Fruit fly (Drosophila melanogaster) whole organism, embryonic: ENCODE measurements around the gene eIF4E6.

Experiments used
- Antp ChIP-seq: fragments of 200-800 bp; sonication (Bioruptor generic); optimal IDR thresholded peaks from 3 replicates; lab custom pipeline; 2016; ENCODE audit warnings: missing biosample characterization, missing genetic modification characterization
- Blimp-1 ChIP-seq: fragments of 200-800 bp; sonication (Bioruptor generic); optimal IDR thresholded peaks from 3 replicates; lab custom pipeline; 2018; ENCODE audit warnings: missing biosample characterization, missing genetic modification characterization, mild to moderate bottlenecking, moderate library complexity, missing genetic modification reagents
- BtbVII ChIP-seq: fragments of 200-800 bp; sonication (Bioruptor generic); optimal IDR thresholded peaks from 3 replicates; lab custom pipeline; 2017; ENCODE audit warnings: missing biosample characterization, mild to moderate bottlenecking, missing genetic modification characterization
- C15 ChIP-seq: fragments of 200-800 bp; sonication (Bioruptor generic); IDR thresholded peaks from 3 replicates; pipeline ENCODE4 v1.3.6; 2022; ENCODE audit warnings: missing biosample characterization, missing genetic modification characterization
- CG11723 ChIP-seq: fragments of 200-800 bp; sonication (Bioruptor generic); optimal IDR thresholded peaks from 2 replicates; lab custom pipeline; 2017; ENCODE audit warnings: missing biosample characterization, mild to moderate bottlenecking, missing genetic modification characterization
- CG12219 ChIP-seq: fragments of 200-800 bp; sonication (Bioruptor generic); optimal IDR thresholded peaks from 3 replicates; lab custom pipeline; 2018; ENCODE audit warnings: missing biosample characterization, mild to moderate bottlenecking, missing genetic modification characterization
- CG13424 ChIP-seq: fragments of 200-800 bp; sonication (Bioruptor generic); optimal IDR thresholded peaks from 2 replicates; lab custom pipeline; 2019; ENCODE audit warnings: missing biosample characterization, mild to moderate bottlenecking, missing genetic modification characterization, moderate library complexity
- CG15073 ChIP-seq: fragments of 200-800 bp; sonication (Bioruptor generic); optimal IDR thresholded peaks from 2 replicates; lab custom pipeline; 2016; ENCODE audit warnings: missing biosample characterization, missing genetic modification characterization
- CG15601 ChIP-seq: fragments of 200-800 bp; sonication (Bioruptor generic); optimal IDR thresholded peaks from 3 replicates; lab custom pipeline; 2019; ENCODE audit warnings: missing biosample characterization, mild to moderate bottlenecking, missing genetic modification characterization, moderate library complexity
- CG1647 ChIP-seq: fragments of 200-800 bp; sonication (Bioruptor generic); optimal IDR thresholded peaks from 3 replicates; lab custom pipeline; 2016; ENCODE audit warnings: missing biosample characterization, missing genetic modification characterization
- CG17568 ChIP-seq: fragments of 200-800 bp; sonication (Bioruptor generic); optimal IDR thresholded peaks from 2 replicates; lab custom pipeline; 2018; ENCODE audit warnings: missing biosample characterization, mild to moderate bottlenecking, missing genetic modification characterization, moderate library complexity
- CG17802 ChIP-seq: fragments of 200-800 bp; sonication (Bioruptor generic); optimal IDR thresholded peaks from 2 replicates; lab custom pipeline; 2018; ENCODE audit warnings: missing biosample characterization, mild to moderate bottlenecking, missing genetic modification characterization, moderate library complexity
- CG2202 ChIP-seq: fragments of 200-800 bp; sonication (Bioruptor generic); optimal IDR thresholded peaks from 2 replicates; lab custom pipeline; 2018; ENCODE audit warnings: missing biosample characterization, mild to moderate bottlenecking, missing genetic modification characterization
- CG2678 ChIP-seq: fragments of 200-800 bp; sonication (Bioruptor generic); optimal IDR thresholded peaks from 3 replicates; lab custom pipeline; 2019; ENCODE audit warnings: missing biosample characterization, mild to moderate bottlenecking, missing genetic modification characterization, moderate library complexity
- CG30020 ChIP-seq: fragments of 200-800 bp; optimal IDR thresholded peaks from 2 replicates; lab custom pipeline; 2019; ENCODE audit warnings: missing biosample characterization, mild to moderate bottlenecking, missing genetic modification characterization, moderate library complexity
- CG31365 ChIP-seq: fragments of 200-800 bp; sonication (Bioruptor generic); optimal IDR thresholded peaks from 2 replicates; lab custom pipeline; 2018; ENCODE audit warnings: missing biosample characterization, mild to moderate bottlenecking, missing genetic modification characterization
- CG8944 ChIP-seq: fragments of 200-800 bp; sonication (Bioruptor generic); optimal IDR thresholded peaks from 3 replicates; lab custom pipeline; 2016; ENCODE audit warnings: missing biosample characterization, missing genetic modification characterization
- CG9609 ChIP-seq: fragments of 200-800 bp; sonication (Bioruptor generic); optimal IDR thresholded peaks from 3 replicates; lab custom pipeline; 2016; ENCODE audit warnings: missing biosample characterization, missing genetic modification characterization
- Dip2 ChIP-seq: fragments of 200-800 bp; sonication (Bioruptor generic); IDR thresholded peaks from 2 replicates; pipeline ENCODE4 v1.3.6; 2022; ENCODE audit warnings: missing biosample characterization, missing genetic modification characterization
- Dref ChIP-seq: fragments of 200-800 bp; sonication (Bioruptor generic); IDR thresholded peaks from 2 replicates; pipeline ENCODE4 v1.3.6; 2022; ENCODE audit warnings: missing biosample characterization, missing genetic modification characterization
- Ets97D ChIP-seq: fragments of 200-800 bp; sonication (Bioruptor generic); optimal IDR thresholded peaks from 3 replicates; lab custom pipeline; 2016; ENCODE audit warnings: missing biosample characterization, missing genetic modification characterization
- HmgZ ChIP-seq: fragments of 200-800 bp; sonication (Bioruptor generic); optimal IDR thresholded peaks from 2 replicates; lab custom pipeline; 2018; ENCODE audit warnings: missing biosample characterization, mild to moderate bottlenecking, missing genetic modification characterization
- Hr3 ChIP-seq: fragments of 200-800 bp; sonication (Bioruptor generic); optimal IDR thresholded peaks from 3 replicates; lab custom pipeline; 2016; ENCODE audit warnings: missing biosample characterization, missing genetic modification characterization
- Lhr ChIP-seq: fragments of 200-800 bp; sonication (Bioruptor generic); optimal IDR thresholded peaks from 3 replicates; lab custom pipeline; 2017; ENCODE audit warnings: mild to moderate bottlenecking, missing biosample characterization, missing genetic modification reagents, missing genetic modification characterization
- Optix ChIP-seq: fragments of 200-800 bp; sonication (Bioruptor generic); IDR thresholded peaks from 3 replicates; pipeline ENCODE4 v1.3.6; 2022; ENCODE audit warnings: missing biosample characterization, missing genetic modification characterization
- Trl ChIP-seq, 3 experiments: fragments of >200 bp in 2 of 3; fragments of 200-800 bp in 1 of 3; sonication (Bioruptor generic) in 1 of 3; optimal IDR thresholded peaks; 2 replicates in 1 of 3; 3 replicates in 2 of 3; lab custom pipeline; 2016 to 2017; ENCODE audit warnings: missing biosample characterization in 1 of 3, missing genetic modification characterization in 1 of 3
- ac ChIP-seq: fragments of 200-800 bp; sonication (Bioruptor generic); optimal IDR thresholded peaks from 3 replicates; lab custom pipeline; 2017; ENCODE audit warnings: missing biosample characterization, mild to moderate bottlenecking, missing genetic modification characterization
- ato ChIP-seq: fragments of 200-800 bp; sonication (Bioruptor generic); IDR thresholded peaks from 2 replicates; pipeline ENCODE4 v1.3.6; 2022; ENCODE audit warnings: missing biosample characterization, missing genetic modification characterization; ENCODE audit not compliant: partially characterized antibody
- bbx ChIP-seq: fragments of 200-800 bp; sonication (Bioruptor generic); IDR thresholded peaks from 2 replicates; pipeline ENCODE4 v1.3.6; 2022; ENCODE audit warnings: missing biosample characterization, missing genetic modification characterization; ENCODE audit not compliant: partially characterized antibody
- bowl ChIP-seq: fragments of 200-800 bp; sonication (Bioruptor generic); IDR thresholded peaks from 2 replicates; pipeline ENCODE4 v1.3.6; 2022; ENCODE audit warnings: missing biosample characterization, missing genetic modification characterization
- cato ChIP-seq: fragments of 200-800 bp; sonication (Bioruptor generic); optimal IDR thresholded peaks from 2 replicates; lab custom pipeline; 2016; ENCODE audit warnings: missing biosample characterization, missing genetic modification characterization, borderline replicate concordance
- gcm ChIP-seq: fragments of 200-800 bp; sonication (Bioruptor generic); optimal IDR thresholded peaks from 2 replicates; lab custom pipeline; 2019; ENCODE audit warnings: missing biosample characterization, mild to moderate bottlenecking, missing genetic modification characterization, moderate library complexity
- gro ChIP-seq: fragments of 200-800 bp; sonication (Bioruptor generic); optimal IDR thresholded peaks from 2 replicates; lab custom pipeline; 2016; ENCODE audit warnings: missing biosample characterization, missing genetic modification characterization
- jumu ChIP-seq: fragments of 200-800 bp; sonication (Bioruptor generic); optimal IDR thresholded peaks from 3 replicates; lab custom pipeline; 2016; ENCODE audit warnings: missing biosample characterization, missing genetic modification characterization
- kah ChIP-seq: fragments of 200-800 bp; sonication (Bioruptor generic); optimal IDR thresholded peaks from 2 replicates; lab custom pipeline; 2018; ENCODE audit warnings: missing biosample characterization, mild to moderate bottlenecking, missing genetic modification characterization
- kni ChIP-seq: fragments of 200-800 bp; sonication (Bioruptor generic); optimal IDR thresholded peaks from 3 replicates; lab custom pipeline; 2017; ENCODE audit warnings: mild to moderate bottlenecking, missing biosample characterization, missing genetic modification reagents, missing genetic modification characterization
- mam ChIP-seq: fragments of 200-800 bp; sonication (Bioruptor generic); optimal IDR thresholded peaks from 3 replicates; lab custom pipeline; 2016; ENCODE audit warnings: missing biosample characterization, missing genetic modification characterization
- oc ChIP-seq: fragments of 200-800 bp; sonication (Bioruptor generic); optimal IDR thresholded peaks from 2 replicates; lab custom pipeline; 2018; ENCODE audit warnings: missing biosample characterization, mild to moderate bottlenecking, missing genetic modification characterization, moderate library complexity
- pan ChIP-seq, 4 experiments: fragments of >200 bp in 3 of 4; fragments of 200-800 bp in 1 of 4; sonication (Bioruptor generic) in 1 of 4; optimal IDR thresholded peaks in 3 of 4; IDR thresholded peaks in 1 of 4; 2 replicates each; pipeline versions ENCODE4 v1.3.6 to Lab custom; 2017 to 2022; ENCODE audit warnings: missing biosample characterization in 2 of 4, missing genetic modification characterization in 2 of 4, mixed read lengths in 1 of 4
- pita ChIP-seq: fragments of 200-800 bp; sonication (Bioruptor generic); optimal IDR thresholded peaks from 2 replicates; lab custom pipeline; 2017; ENCODE audit warnings: missing biosample characterization, mild to moderate bottlenecking, missing genetic modification characterization
- prd ChIP-seq, 3 experiments: fragments of >200 bp in 2 of 3; fragments of 200-800 bp in 1 of 3; sonication (Bioruptor generic) in 1 of 3; optimal IDR thresholded peaks in 2 of 3; IDR thresholded peaks in 1 of 3; 2 replicates in 2 of 3; 3 replicates in 1 of 3; pipeline versions ENCODE4 v1.3.6 to Lab custom; 2017 to 2022; ENCODE audit warnings: missing biosample characterization in 1 of 3, missing genetic modification characterization in 1 of 3
- run ChIP-seq: fragments of 200-800 bp; sonication (Bioruptor generic); optimal IDR thresholded peaks from 3 replicates; lab custom pipeline; 2018; ENCODE audit warnings: missing biosample characterization, mild to moderate bottlenecking, missing genetic modification characterization
- sim ChIP-seq: fragments of 200-800 bp; sonication (Bioruptor generic); IDR thresholded peaks from 2 replicates; pipeline ENCODE4 v1.3.6; 2022; ENCODE audit warnings: missing biosample characterization, missing genetic modification characterization
- sna ChIP-seq: fragments of 200-800 bp; sonication (Bioruptor generic); IDR thresholded peaks from 2 replicates; pipeline ENCODE4 v1.3.6; 2022; ENCODE audit warnings: missing biosample characterization, missing genetic modification characterization; ENCODE audit not compliant: partially characterized antibody
- ssp ChIP-seq: fragments of 200-800 bp; sonication (Bioruptor generic); IDR thresholded peaks from 2 replicates; pipeline ENCODE4 v1.3.6; 2022; ENCODE audit warnings: missing biosample characterization, missing genetic modification characterization
- tgo ChIP-seq: fragments of 200-800 bp; sonication (Bioruptor generic); IDR thresholded peaks from 3 replicates; pipeline ENCODE4 v1.3.6; 2022; ENCODE audit warnings: missing biosample characterization, missing genetic modification characterization
- tio ChIP-seq: fragments of 200-800 bp; sonication (Bioruptor generic); optimal IDR thresholded peaks from 2 replicates; lab custom pipeline; 2017; ENCODE audit warnings: missing biosample characterization, missing genetic modification characterization, inconsistent platforms
- zen2 ChIP-seq: fragments of 200-800 bp; sonication (Bioruptor generic); IDR thresholded peaks from 3 replicates; pipeline ENCODE4 v1.3.6; 2022; ENCODE audit warnings: missing biosample characterization, missing genetic modification characterization; ENCODE audit not compliant: partially characterized antibody

The eIF4E6 gene

DNA sequence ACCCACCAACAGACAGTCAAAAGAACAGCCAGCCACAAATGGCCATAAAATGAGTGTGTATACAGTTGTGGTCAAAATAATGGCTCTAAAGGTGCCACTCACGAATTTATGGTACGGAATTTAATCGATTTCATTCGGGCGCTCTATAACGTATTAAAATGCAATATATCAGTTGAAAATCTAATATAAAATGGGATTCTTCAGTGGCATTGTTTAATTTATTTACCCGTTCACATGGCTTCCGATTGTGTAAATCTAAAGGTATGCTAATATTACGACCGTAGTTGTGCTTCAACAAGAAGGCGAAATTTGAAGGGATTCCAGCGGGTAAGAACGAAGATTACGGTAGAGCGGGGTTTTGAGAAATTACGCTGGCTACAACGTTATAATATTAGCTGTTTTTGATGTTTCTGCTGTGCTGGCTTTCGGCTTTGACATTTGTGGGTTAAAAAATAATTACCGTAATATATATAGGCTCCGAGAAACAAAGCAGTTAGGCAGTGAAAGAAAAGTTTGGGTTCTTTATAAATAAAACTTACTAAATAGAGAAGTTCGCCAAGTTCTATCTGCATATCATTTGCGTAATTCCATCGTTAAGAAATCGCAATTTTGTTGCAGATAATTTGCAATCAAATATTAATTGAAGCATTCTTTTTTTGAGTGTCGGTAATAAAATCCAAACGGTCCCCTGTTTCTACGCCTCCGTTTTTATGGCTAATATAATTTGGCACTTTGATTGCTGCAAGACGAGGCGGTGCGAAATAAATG is 48.8 kb upstream of the eIF4E6 start (continued):
- TF ChIP-seq CG11723 (GFP tag; lab: Kevin White, UChicago) (no peak), CG31365 (no peak), ssp (no peak), pan (optimal IDR thresholded peaks at IDR 0.05; lab: Kevin White, UChicago) (no peak), pan (GFP tag; optimal IDR thresholded peaks at IDR 0.05 in 1 of 2, IDR thresholded peaks at IDR 0.05 in 1 of 2) (peak in 1 of 2 experiments; percentile 16), zen2 (GFP tag; lab: Robert Waterston, UW) (no peak), gcm (GFP tag; lab: Kevin White, UChicago) (no peak), BtbVII (GFP tag; lab: Kevin White, UChicago) (no peak), tgo (GFP tag; lab: Robert Waterston, UW) (no peak), CG9609 (no peak), pita (GFP tag; lab: Kevin White, UChicago) (no peak), Dip2 (GFP tag; lab: Robert Waterston, UW) (no peak), Hr3 (GFP tag; lab: Kevin White, UChicago) (no peak), prd (optimal IDR thresholded peaks at IDR 0.05; lab: Kevin White, UChicago) (no peak), prd (GFP tag; IDR thresholded peaks at IDR 0.05; lab: Robert Waterston, UW) (0 out of 3 replicates have a peak, but pooled peaks have one; percentile 23), bowl (no peak), CG15601 (tag; lab: Kevin White, UChicago) (no peak), tio (GFP tag; lab: Kevin White, UChicago) (no peak), kni (no peak), CG30020 (tag; lab: Kevin White, UChicago) (no peak), CG2678 (peak; percentile 55), CG13424 (tag; lab: Kevin White, UChicago) (no peak), Blimp-1 (GFP tag; lab: Kevin White, UChicago) (peak; percentile 13), CG15073 (GFP tag; lab: Kevin White, UChicago) (no peak), Optix (GFP tag; lab: Robert Waterston, UW) (no peak), HmgZ (tag; lab: Kevin White, UChicago) (no peak), ato (no peak), CG17568 (GFP tag; lab: Kevin White, UChicago) (no peak), C15 (GFP tag; lab: Robert Waterston, UW) (no peak), Antp (GFP tag; lab: Kevin White, UChicago) (no peak), bbx (GFP tag; lab: Robert Waterston, UW) (no peak), gro (GFP tag; lab: Kevin White, UChicago) (no peak), kah (GFP tag; lab: Kevin White, UChicago) (no peak), ac (GFP tag; lab: Kevin White, UChicago) (no peak), mam (no peak), CG12219 (GFP tag; lab: Kevin White, UChicago) (no peak), cato (GFP tag; lab: Kevin White, UChicago) (no peak), CG1647 (GFP tag; lab: Kevin White, UChicago) (no peak), CG17802 (tag; lab: Kevin White, UChicago) (no peak), sim (GFP tag; lab: Robert Waterston, UW) (no peak), Ets97D (GFP tag; lab: Kevin White, UChicago) (no peak), sna (no peak), oc (tag; lab: Kevin White, UChicago) (no peak), jumu (GFP tag; lab: Kevin White, UChicago) (no peak), Lhr (GFP tag; lab: Kevin White, UChicago) (no peak), Dref (GFP tag; lab: Robert Waterston, UW) (no peak), CG2202 (tag; lab: Kevin White, UChicago) (no peak), Trl (optimal IDR thresholded peaks at IDR 0.05; lab: Kevin White, UChicago) (no peak), Trl (GFP tag; optimal IDR thresholded peaks at IDR 0.05; lab: Kevin White, UChicago) (no peak), run (tag; lab: Kevin White, UChicago) (peak; percentile 28), CG8944 (no peak)
